Worm (Caenorhabditis elegans): Measurements from ENCODE around the gene mec-4.

DNA sequence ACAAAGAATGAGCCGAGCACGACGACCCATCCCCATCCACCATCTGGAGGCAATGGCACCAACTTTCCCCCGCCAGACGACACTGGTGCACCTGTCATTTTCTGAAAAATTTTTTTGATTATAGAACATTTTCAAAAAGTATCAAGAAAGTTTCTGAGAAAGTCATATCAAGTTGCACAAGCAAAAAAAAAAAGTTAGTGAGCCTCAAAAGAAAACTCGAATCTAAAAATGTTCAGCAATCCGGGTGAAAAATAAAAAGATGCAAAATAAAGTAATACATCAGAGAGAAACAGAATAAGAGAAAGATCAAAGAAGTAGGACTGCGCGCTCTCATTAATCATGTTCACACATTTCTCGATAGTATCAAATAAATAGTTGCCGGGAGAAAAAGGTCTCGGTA lies 36.5 kb downstream of the mec-4 start, which contains the start of gene mct-6:
- no peak for TF ChIP-seq odd-2 (tag; optimal IDR thresholded peaks at IDR 0.05)
- no peak for TF ChIP-seq fkh-10 (GFP tag; optimal IDR thresholded peaks at IDR 0.05)
- no peak for TF ChIP-seq sox-4 (tag; optimal IDR thresholded peaks at IDR 0.05)
- no peak for TF ChIP-seq hlh-8 (tag; optimal IDR thresholded peaks at IDR 0.05)
- TF ChIP-seq pqm-1 (tag; optimal IDR thresholded peaks at IDR 0.05) = no peak
